Worm (Caenorhabditis elegans): ENCODE measurements around the gene ZK131.11.

ZK131.11 gene

ce11 chrII:13785582-13785981 is 6.4 kb upstream of the ZK131.11 start:
- TF ChIP-seq odd-2 (tag; optimal IDR thresholded peaks at IDR 0.05) (no peak), ceh-24 (tag; optimal IDR thresholded peaks at IDR 0.05) (no peak), pros-1 (tag; optimal IDR thresholded peaks at IDR 0.05) (no peak), gmeb-2 (tag; optimal IDR thresholded peaks at IDR 0.05) (no peak), ceh-22 (tag; optimal IDR thresholded peaks at IDR 0.05) (no peak), ceh-48 (tag; optimal IDR thresholded peaks at IDR 0.05) (no peak), dve-1 (tag; optimal IDR thresholded peaks at IDR 0.05) (no peak), pag-3 (tag; optimal IDR thresholded peaks at IDR 0.05; ENCODE audit: borderline replicate concordance) (no peak), C38D4.7 (GFP tag; optimal IDR thresholded peaks at IDR 0.05) (no peak), fkh-10 (GFP tag; optimal IDR thresholded peaks at IDR 0.05) (no peak), ceh-45 (GFP tag; IDR thresholded peaks at IDR 0.05) (no peak), lin-11 (tag; optimal IDR thresholded peaks at IDR 0.05) (no peak), K02D7.2 (tag; optimal IDR thresholded peaks at IDR 0.05) (no peak), hlh-30 (tag; optimal IDR thresholded peaks at IDR 0.05; ENCODE audit: insufficient read depth) (no peak), ceh-18 (tag; optimal IDR thresholded peaks at IDR 0.05) (no peak), ets-4 (tag; optimal IDR thresholded peaks at IDR 0.05) (no peak), npax-4 (tag; optimal IDR thresholded peaks at IDR 0.05) (no peak), ceh-19 (GFP tag; optimal IDR thresholded peaks at IDR 0.05) (no peak), sdc-2 (tag; optimal IDR thresholded peaks at IDR 0.05) (no peak), unc-42 (tag; optimal IDR thresholded peaks at IDR 0.05) (no peak)

DNA sequence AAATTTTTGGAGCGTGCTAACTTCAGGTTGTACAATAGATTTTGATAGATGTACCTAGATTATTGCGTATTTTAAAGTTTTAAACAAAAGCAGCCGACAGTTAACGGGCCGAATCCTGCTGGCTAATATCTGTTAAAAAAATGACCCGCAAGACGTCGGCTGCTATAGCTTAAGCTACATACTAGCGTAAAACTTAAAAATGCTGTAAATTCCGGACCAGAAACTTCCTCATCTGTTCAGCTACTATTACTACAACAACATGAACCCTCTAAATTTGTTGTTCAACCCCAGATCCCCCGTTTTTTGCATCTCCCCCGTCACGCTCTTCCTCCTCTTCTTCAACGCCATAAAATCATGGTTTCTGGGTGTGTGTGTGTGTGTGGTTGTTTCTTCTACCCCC is 5.1 kb upstream of the ZK131.11 start:
- TF ChIP-seq ceh-30 (tag; optimal IDR thresholded peaks at IDR 0.05) (no peak), fax-1 (tag; optimal IDR thresholded peaks at IDR 0.05) (no peak), pros-1 (tag; optimal IDR thresholded peaks at IDR 0.05) (no peak), mec-3 (tag; optimal IDR thresholded peaks at IDR 0.05; ENCODE audit: borderline replicate concordance) (no peak), hlh-13 (GFP tag; optimal IDR thresholded peaks at IDR 0.05) (no peak), npax-4 (tag; optimal IDR thresholded peaks at IDR 0.05) (no peak), eyg-1 (tag; optimal IDR thresholded peaks at IDR 0.05) (no peak), unc-3 (GFP tag; conservative IDR thresholded peaks at IDR 0.05) (no peak), unc-3 (tag; optimal IDR thresholded peaks at IDR 0.05) (no peak), ceh-22 (tag; optimal IDR thresholded peaks at IDR 0.05) (no peak), ceh-48 (tag; optimal IDR thresholded peaks at IDR 0.05) (no peak), ceh-24 (tag; optimal IDR thresholded peaks at IDR 0.05) (no peak), pag-3 (tag; optimal IDR thresholded peaks at IDR 0.05; ENCODE audit: borderline replicate concordance) (no peak), T23F11.4 (GFP tag; optimal IDR thresholded peaks at IDR 0.05) (no peak), ets-4 (tag; optimal IDR thresholded peaks at IDR 0.05) (no peak), pax-1 (tag; optimal IDR thresholded peaks at IDR 0.05) (no peak), ama-1 (optimal IDR thresholded peaks at IDR 0.05) (no peak), rnt-1 (tag; optimal IDR thresholded peaks at IDR 0.05) (no peak)

DNA sequence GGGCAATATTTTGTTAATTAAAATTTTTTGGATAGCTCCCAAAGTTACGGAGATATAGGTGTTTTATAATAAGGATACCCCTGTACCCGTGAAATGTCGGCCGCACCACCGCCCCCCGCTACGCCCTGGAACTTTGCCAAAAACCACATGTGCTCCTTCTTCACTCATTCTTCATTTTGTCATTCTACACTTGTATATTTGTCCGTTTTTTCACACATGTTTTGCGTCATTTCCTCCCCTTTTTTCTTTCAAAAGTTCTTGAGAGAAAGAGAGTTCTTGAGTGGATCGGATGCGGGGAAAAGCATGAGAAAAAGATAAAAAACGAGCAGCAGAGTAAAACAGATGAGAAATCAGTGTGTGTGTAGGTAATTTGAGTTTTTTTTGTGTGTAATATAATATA is 3.2 kb upstream of the ZK131.11 start:
- TF ChIP-seq elt-2 (tag; optimal IDR thresholded peaks at IDR 0.05) = no peak
- TF ChIP-seq hlh-8 (tag; optimal IDR thresholded peaks at IDR 0.05) = peak; percentile 40
- no peak for TF ChIP-seq ceh-30 (tag; optimal IDR thresholded peaks at IDR 0.05)
- TF ChIP-seq ceh-24 (tag; optimal IDR thresholded peaks at IDR 0.05) = no peak
- TF ChIP-seq ceh-2 (tag; optimal IDR thresholded peaks at IDR 0.05) = no peak
- TF ChIP-seq fax-1 (tag; optimal IDR thresholded peaks at IDR 0.05) = no peak

DNA sequence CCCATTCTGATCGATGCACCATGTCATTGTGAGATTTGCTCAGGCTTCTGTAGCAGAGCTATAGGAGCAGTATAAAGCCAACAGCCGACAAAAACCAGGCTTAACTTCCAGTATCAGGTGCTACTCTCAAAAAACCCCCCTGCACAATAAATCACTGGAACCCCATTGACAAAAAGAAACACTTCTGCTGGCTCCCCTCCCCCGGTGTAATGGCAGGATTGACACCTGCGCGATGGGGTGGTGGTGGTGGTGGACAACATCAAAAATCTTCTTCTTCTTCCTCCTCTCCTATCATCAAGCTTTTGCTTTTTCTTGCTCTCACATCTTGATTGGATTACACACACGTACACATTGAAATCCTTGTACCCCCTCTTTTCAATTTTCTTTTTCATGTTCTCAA is 2.3 kb upstream of the ZK131.11 start:
- TF ChIP-seq fkh-10 (GFP tag; optimal IDR thresholded peaks at IDR 0.05) (no peak), ceh-18 (tag; optimal IDR thresholded peaks at IDR 0.05) (peak; percentile 37)

- TF ChIP-seq ceh-6 (GFP tag; optimal IDR thresholded peaks at IDR 0.05) = peak; percentile 9
Observed at ce11 chrII:13790701-13791100, 1.3 kb upstream of the ZK131.11 start.

All from whole organism, late embryonic.